Worm (Caenorhabditis elegans) whole organism, L1 larva: ENCODE measurements around the gene math-3.

ENCODE experiments used
- C16A3.4 ChIP-seq: fragments of 150-350 bp; optimal IDR thresholded peaks from 2 replicates; lab custom pipeline; 2014; ENCODE audit warnings: missing biosample characterization, missing genetic modification characterization
- F16B12.6 ChIP-seq: fragments of 150-350 bp; optimal IDR thresholded peaks from 2 replicates; lab custom pipeline; 2014; ENCODE audit warnings: missing biosample characterization, missing genetic modification characterization
- aly-2 ChIP-seq: fragments of 150-350 bp; optimal IDR thresholded peaks from 2 replicates; lab custom pipeline; 2014; ENCODE audit warnings: missing biosample characterization, missing genetic modification characterization
- ceh-8 ChIP-seq: fragments of 200-800 bp; sonication (Bioruptor generic); optimal IDR thresholded peaks from 2 replicates; lab custom pipeline; 2018; ENCODE audit warnings: mild to moderate bottlenecking, missing genetic modification characterization, moderate library complexity, missing compliant biosample characterization
- dpl-1 ChIP-seq, 3 experiments: fragments of 150-350 bp in 2 of 3; sonication (generic microtip) in 1 of 3; optimal IDR thresholded peaks; 2 replicates each; lab custom pipeline; 2014 to 2017; ENCODE audit warnings: missing biosample characterization in 3 of 3, missing genetic modification characterization in 3 of 3, missing genetic modification reagents in 3 of 3
- efl-1 ChIP-seq, 4 experiments: fragments of 150-350 bp; optimal IDR thresholded peaks in 3 of 4; peaks in 1 of 4; 1 replicate in 1 of 4; 2 replicates in 3 of 4; lab custom pipeline; 2014; ENCODE audit warnings: missing biosample characterization in 2 of 4, missing genetic modification characterization in 2 of 4, missing genetic modification reagents in 2 of 4
- elt-2 ChIP-seq: sonication (generic microtip); optimal IDR thresholded peaks from 2 replicates; lab custom pipeline; 2016; ENCODE audit warnings: missing genetic modification characterization, mild to moderate bottlenecking, inconsistent platforms, missing compliant biosample characterization, missing genetic modification reagents
- fkh-8 ChIP-seq: sonication (generic microtip); optimal IDR thresholded peaks from 2 replicates; lab custom pipeline; 2016; ENCODE audit warnings: mild to moderate bottlenecking, missing genetic modification characterization, missing compliant biosample characterization
- grh-1 ChIP-seq: fragments of 200-800 bp; sonication (Bioruptor generic); IDR thresholded peaks from 2 replicates; pipeline ENCODE4 v1.3.6; 2022; ENCODE audit warnings: missing genetic modification reagents, missing genetic modification characterization, missing compliant biosample characterization
- hlh-17 ChIP-seq: fragments of 200-800 bp; sonication (Bioruptor generic); optimal IDR thresholded peaks from 2 replicates; lab custom pipeline; 2018; ENCODE audit warnings: missing genetic modification characterization, mild to moderate bottlenecking, missing compliant biosample characterization, moderate library complexity, borderline replicate concordance
- irx-1 ChIP-seq: sonication (generic microtip); optimal IDR thresholded peaks from 2 replicates; lab custom pipeline; 2016; ENCODE audit warnings: missing genetic modification characterization, missing compliant biosample characterization
- jun-1 ChIP-seq: fragments of 150-350 bp; optimal IDR thresholded peaks from 2 replicates; lab custom pipeline; 2014; ENCODE audit warnings: missing biosample characterization, missing genetic modification reagents, missing genetic modification characterization
- lin-15B ChIP-seq: fragments of 150-350 bp; sonication (generic microtip); optimal IDR thresholded peaks from 3 replicates; lab custom pipeline; 2014; ENCODE audit warnings: missing biosample characterization, missing genetic modification characterization
- lin-35 ChIP-seq, 2 experiments: fragments of 150-350 bp; optimal IDR thresholded peaks; 2 replicates each; lab custom pipeline; 2014; ENCODE audit warnings: missing biosample characterization in 2 of 2, missing genetic modification characterization in 2 of 2, missing genetic modification reagents in 2 of 2
- lin-39 ChIP-seq: fragments of 150-350 bp; optimal IDR thresholded peaks from 2 replicates; lab custom pipeline; 2014; ENCODE audit warnings: missing biosample characterization, missing genetic modification reagents, missing genetic modification characterization
- lir-3 ChIP-seq: sonication (generic microtip); optimal IDR thresholded peaks from 2 replicates; lab custom pipeline; 2016; ENCODE audit warnings: mild to moderate bottlenecking, missing genetic modification characterization, moderate library complexity, missing compliant biosample characterization; ENCODE audit not compliant: poor library complexity
- mab-9 ChIP-seq: fragments of 200-800 bp; sonication (Bioruptor generic); IDR thresholded peaks from 2 replicates; pipeline ENCODE4 v1.3.6; 2022; ENCODE audit warnings: missing genetic modification reagents, missing genetic modification characterization, missing compliant biosample characterization
- mdl-1 ChIP-seq, 2 experiments: fragments of 150-350 bp; optimal IDR thresholded peaks; 2 replicates each; lab custom pipeline; 2014 to 2017; ENCODE audit warnings: missing biosample characterization in 2 of 2, missing genetic modification characterization in 2 of 2, inconsistent platforms in 1 of 2
- nhr-11 ChIP-seq: fragments of 150-350 bp; optimal IDR thresholded peaks from 2 replicates; lab custom pipeline; 2014; ENCODE audit warnings: missing biosample characterization, missing genetic modification characterization
- nhr-20 ChIP-seq: sonication (generic microtip); optimal IDR thresholded peaks from 2 replicates; lab custom pipeline; 2016; ENCODE audit warnings: mild to moderate bottlenecking, missing genetic modification characterization, missing compliant biosample characterization
- nhr-84 ChIP-seq: sonication (generic microtip); optimal IDR thresholded peaks from 2 replicates; lab custom pipeline; 2017; ENCODE audit warnings: missing biosample characterization, missing genetic modification characterization
- nhr-85 ChIP-seq: sonication (generic microtip); peaks from one replicate; lab custom pipeline; 2016; ENCODE audit warnings: missing genetic modification characterization, inconsistent platforms, missing compliant biosample characterization
- nhr-90 ChIP-seq: sonication (generic microtip); optimal IDR thresholded peaks from 2 replicates; lab custom pipeline; 2016; ENCODE audit warnings: mild to moderate bottlenecking, missing genetic modification characterization, missing compliant biosample characterization; ENCODE audit not compliant: poor library complexity
- pax-3 ChIP-seq: fragments of 200-800 bp; sonication (Bioruptor generic); optimal IDR thresholded peaks from 2 replicates; lab custom pipeline; 2018; ENCODE audit warnings: mild to moderate bottlenecking, missing genetic modification characterization, moderate library complexity, missing compliant biosample characterization
- snpc-4 ChIP-seq: fragments of 150-350 bp; optimal IDR thresholded peaks from 2 replicates; lab custom pipeline; 2014; ENCODE audit warnings: missing biosample characterization, missing genetic modification characterization
- snu-23 ChIP-seq: sonication (generic microtip); optimal IDR thresholded peaks from 2 replicates; lab custom pipeline; 2016; ENCODE audit warnings: missing genetic modification characterization, missing compliant biosample characterization
- sox-4 ChIP-seq: sonication (generic microtip); optimal IDR thresholded peaks from 2 replicates; lab custom pipeline; 2016; ENCODE audit warnings: missing genetic modification characterization, missing compliant biosample characterization
- tbx-2 ChIP-seq: sonication (generic microtip); optimal IDR thresholded peaks from 2 replicates; lab custom pipeline; 2016; ENCODE audit warnings: missing genetic modification characterization, missing compliant biosample characterization
- unc-30 ChIP-seq: sonication (generic microtip); optimal IDR thresholded peaks from 2 replicates; lab custom pipeline; 2017; ENCODE audit warnings: missing biosample characterization, missing genetic modification characterization
- vab-15 ChIP-seq: sonication (generic microtip); optimal IDR thresholded peaks from 2 replicates; lab custom pipeline; 2017; ENCODE audit warnings: missing genotype, mild to moderate bottlenecking, missing genetic modification characterization, missing compliant biosample characterization
- zag-1 ChIP-seq: fragments of 150-350 bp; optimal IDR thresholded peaks from 2 replicates; lab custom pipeline; 2014; ENCODE audit warnings: missing biosample characterization, missing genetic modification characterization
- zip-4 ChIP-seq: fragments of 200-800 bp; sonication (Bioruptor generic); optimal IDR thresholded peaks from 2 replicates; lab custom pipeline; 2018; ENCODE audit warnings: mild to moderate bottlenecking, missing genetic modification characterization, moderate library complexity, missing compliant biosample characterization
- ztf-11 ChIP-seq, 2 experiments: sonication (generic microtip); optimal IDR thresholded peaks; 2 replicates each; lab custom pipeline; 2016 to 2017; ENCODE audit warnings: missing genetic modification characterization in 2 of 2, missing biosample characterization in 1 of 2, missing compliant biosample characterization in 1 of 2
- ztf-4 ChIP-seq: fragments of 150-350 bp; optimal IDR thresholded peaks from 2 replicates; lab custom pipeline; 2014; ENCODE audit warnings: missing biosample characterization, missing genetic modification characterization

The math-3 gene

ce11 chrII:1771785-1772184 is at the start of gene math-3:
Gene math-3 (plus strand): TSS chrII:1772085.
- TF ChIP-seq snpc-4 (tag; lab: Kevin White, UChicago): no peak
- no peak for TF ChIP-seq ztf-4 (tag; lab: Kevin White, UChicago)
- TF ChIP-seq ceh-8 (GFP tag; lab: Kevin White, UChicago): no peak
- no peak for TF ChIP-seq mab-9 (GFP tag; lab: Robert Waterston, UW)
- no peak for TF ChIP-seq lin-35 (GFP tag; optimal IDR thresholded peaks at IDR 0.05; lab: Kevin White, UChicago)
- TF ChIP-seq fkh-8: no peak
- TF ChIP-seq unc-30: no peak
- no peak for TF ChIP-seq irx-1
- TF ChIP-seq nhr-84: no peak
- no peak for TF ChIP-seq efl-1 (optimal IDR thresholded peaks at IDR 0.05; lab: Kevin White, UChicago)
- TF ChIP-seq efl-1 (GFP tag; optimal IDR thresholded peaks at IDR 0.05 in 1 of 2; lab: Kevin White, UChicago): no peak
- TF ChIP-seq C16A3.4: no peak

- TF ChIP-seq irx-1 (no peak), unc-30 (no peak), lin-35 (GFP tag; optimal IDR thresholded peaks at IDR 0.05; lab: Kevin White, UChicago) (no peak), elt-2 (tag; lab: Kevin White, UChicago) (no peak), grh-1 (no peak), vab-15 (tag; lab: Kevin White, UChicago) (no peak), lin-15B (tag; lab: Kevin White, UChicago) (no peak), jun-1 (tag; lab: Kevin White, UChicago) (no peak), snu-23 (GFP tag; lab: Kevin White, UChicago) (no peak), lin-39 (tag; lab: Kevin White, UChicago) (no peak), efl-1 (optimal IDR thresholded peaks at IDR 0.05; lab: Kevin White, UChicago) (no peak), efl-1 (GFP tag; optimal IDR thresholded peaks at IDR 0.05 in 1 of 2; lab: Kevin White, UChicago) (no peak), F16B12.6 (tag; lab: Kevin White, UChicago) (no peak), tbx-2 (tag; lab: Kevin White, UChicago) (no peak), nhr-84 (no peak), pax-3 (no peak)
These were observed 49.5 kb upstream of the math-3 start, which contains the start of the genes fbxb-5 and btb-8 for ce11 chrII:1722394-1722793. Gene fbxb-5 (minus strand): TSS chrII:1722494. Gene btb-8 (plus strand): TSS chrII:1722770.

ce11 chrII:1724314-1724713 is 47.6 kb upstream of the math-3 start, which contains the start of gene fbxb-11:
Gene fbxb-11 (plus strand): TSS chrII:1724614.
- TF ChIP-seq dpl-1 (GFP tag; optimal IDR thresholded peaks at IDR 0.05; lab: Kevin White, UChicago) (no peak), vab-15 (tag; lab: Kevin White, UChicago) (no peak), ztf-11 (tag; optimal IDR thresholded peaks at IDR 0.05; lab: Kevin White, UChicago) (no peak), unc-30 (no peak), lir-3 (tag; lab: Kevin White, UChicago) (no peak), mdl-1 (tag; optimal IDR thresholded peaks at IDR 0.05; lab: Kevin White, UChicago) (no peak)

- TF ChIP-seq grh-1 (no peak), elt-2 (tag; lab: Kevin White, UChicago) (no peak), F16B12.6 (tag; lab: Kevin White, UChicago) (no peak), nhr-85 (tag; lab: Kevin White, UChicago) (no peak), nhr-11 (tag; lab: Kevin White, UChicago) (no peak), zip-4 (GFP tag; lab: Kevin White, UChicago) (no peak), nhr-90 (tag; lab: Kevin White, UChicago) (no peak), hlh-17 (GFP tag; lab: Kevin White, UChicago) (no peak), mab-9 (GFP tag; lab: Robert Waterston, UW) (no peak), sox-4 (tag; lab: Kevin White, UChicago) (no peak), zag-1 (tag; lab: Kevin White, UChicago) (no peak), aly-2 (tag; lab: Kevin White, UChicago) (no peak), nhr-20 (no peak)
- TF ChIP-seq, all 84 proteins: peak for 0
These were observed 46.1 kb upstream of the math-3 start, which contains the start of gene F45C12.17 for ce11 chrII:1725735-1726134. Gene F45C12.17 (plus strand): TSS chrII:1726111.
